Fruit fly (Drosophila melanogaster): ENCODE data around the gene ND-13B.
A peak's percentile ranks its signal among the peaks of the same experiment; 100 is the strongest.

ND-13B gene

DNA sequence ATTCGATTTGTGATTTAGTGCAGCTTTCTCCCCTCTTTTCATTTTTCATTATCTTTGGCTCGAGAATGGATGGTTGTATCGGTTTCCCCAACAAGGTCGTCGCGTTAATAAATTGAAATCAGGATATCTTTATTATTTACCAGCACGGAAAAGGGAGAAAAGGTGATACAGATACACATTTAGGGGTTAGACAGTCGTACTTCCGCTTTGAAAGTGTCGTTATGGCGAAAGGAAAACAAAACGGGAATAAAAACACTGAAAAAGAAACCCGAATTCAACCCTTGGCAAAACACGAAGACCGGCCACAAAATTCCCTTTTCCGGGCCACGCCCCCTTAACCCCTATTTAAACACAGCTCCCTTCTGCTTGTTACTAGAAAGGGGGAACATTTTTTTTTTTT is 9.4 kb downstream of the ND-13B start:
- no peak for TF ChIP-seq CoRest (tag; optimal IDR thresholded peaks at IDR 0.05)
- TF ChIP-seq CG4617 (GFP tag; optimal IDR thresholded peaks at IDR 0.05; ENCODE audit: borderline replicate concordance) = no peak
- TF ChIP-seq gsb-n (tag; optimal IDR thresholded peaks at IDR 0.05) = no peak
- peak; percentile 90 for TF ChIP-seq pros (GFP tag; optimal IDR thresholded peaks at IDR 0.05)
- no peak for TF ChIP-seq Pdp1 (GFP tag; optimal IDR thresholded peaks at IDR 0.05)
- peak; percentile 41 for TF ChIP-seq sqz (GFP tag; optimal IDR thresholded peaks at IDR 0.05)
- TF ChIP-seq klu (GFP tag; IDR thresholded peaks at IDR 0.05) = no peak
- peak; percentile 79 for TF ChIP-seq D19A (tag; optimal IDR thresholded peaks at IDR 0.05)

DNA sequence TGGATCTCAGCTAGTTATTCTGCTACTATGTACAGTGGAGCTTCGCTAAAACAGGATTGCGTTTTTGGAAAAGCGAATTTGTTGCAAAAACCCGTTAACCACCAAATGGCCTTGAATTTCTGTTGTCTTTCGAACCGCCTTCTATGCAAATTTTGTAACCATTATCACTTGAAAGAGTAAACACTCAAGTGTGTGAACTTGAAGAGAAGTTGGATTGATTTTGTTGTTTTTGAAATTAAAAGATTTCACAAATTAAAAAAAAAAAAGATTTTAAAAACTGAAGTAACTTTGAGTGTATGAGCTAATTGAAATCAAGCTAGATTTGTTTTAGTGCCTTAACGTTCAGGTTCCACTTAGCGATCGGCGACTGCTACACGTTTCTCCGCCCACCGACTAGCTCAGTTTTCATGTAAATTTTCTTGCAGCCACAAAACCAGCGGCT is 10.0 kb downstream of the ND-13B start:
- TF ChIP-seq az2 (GFP tag; optimal IDR thresholded peaks at IDR 0.05) (peak; percentile 46), klu (GFP tag; IDR thresholded peaks at IDR 0.05) (peak; percentile 53), H2.0 (GFP tag; IDR thresholded peaks at IDR 0.05) (peak; percentile 21; the same call in 1 of the 2 replicates), Rx (GFP tag; IDR thresholded peaks at IDR 0.05) (peak; percentile 68), ranshi (GFP tag; IDR thresholded peaks at IDR 0.05) (peak; percentile 71; the same call in 1 of the 2 replicates), crc (GFP tag; optimal IDR thresholded peaks at IDR 0.05) (no peak), scrt (GFP tag; optimal IDR thresholded peaks at IDR 0.05) (peak; percentile 25), sob (GFP tag; IDR thresholded peaks at IDR 0.05) (0 out of 2 replicates have a peak, but pooled peaks have one; percentile 53), CG6254 (GFP tag; optimal IDR thresholded peaks at IDR 0.05) (peak; percentile 54), ato (GFP tag; IDR thresholded peaks at IDR 0.05; ENCODE audit: partially characterized antibody) (no peak), toy (GFP tag; IDR thresholded peaks at IDR 0.05) (no peak), Oli (tag; optimal IDR thresholded peaks at IDR 0.05) (peak; percentile 80), CG11695 (GFP tag; IDR thresholded peaks at IDR 0.05) (peak; percentile 79), dmrt99B (tag; optimal IDR thresholded peaks at IDR 0.05) (peak; percentile 86), Dll (GFP tag; IDR thresholded peaks at IDR 0.05; ENCODE audit: partially characterized antibody) (no peak), CG10209 (GFP tag; optimal IDR thresholded peaks at IDR 0.05) (peak; percentile 64), sqz (GFP tag; optimal IDR thresholded peaks at IDR 0.05) (peak; percentile 20), CG6689 (GFP tag; IDR thresholded peaks at IDR 0.05) (peak; percentile 69; the same call in 1 of the 2 replicates), wdn (GFP tag; IDR thresholded peaks at IDR 0.05) (peak; percentile 25; the same call in 1 of the 2 replicates), CG9609 (GFP tag; optimal IDR thresholded peaks at IDR 0.05) (peak; percentile 32), CG7987 (GFP tag; optimal IDR thresholded peaks at IDR 0.05) (no peak), usp (GFP tag; optimal IDR thresholded peaks at IDR 0.05) (no peak), twi (tag; optimal IDR thresholded peaks at IDR 0.05) (no peak), ken (GFP tag; IDR thresholded peaks at IDR 0.05) (peak; percentile 64; the same call in 2 of the 3 replicates), CG8944 (GFP tag; optimal IDR thresholded peaks at IDR 0.05) (peak; percentile 51), ase (GFP tag; IDR thresholded peaks at IDR 0.05) (0 out of 3 replicates have a peak, but pooled peaks have one; percentile 6), Trl (optimal IDR thresholded peaks at IDR 0.05) (no peak), Trl (GFP tag; optimal IDR thresholded peaks at IDR 0.05) (peak; percentile 82), CG1647 (GFP tag; optimal IDR thresholded peaks at IDR 0.05) (peak; percentile 64), caup (GFP tag; optimal IDR thresholded peaks at IDR 0.05; ENCODE audit: severe bottlenecking) (peak; percentile 71), Atf-2 (GFP tag; optimal IDR thresholded peaks at IDR 0.05) (peak; percentile 39), CG8290 (GFP tag; optimal IDR thresholded peaks at IDR 0.05) (peak; percentile 31), CG8290 (tag; optimal IDR thresholded peaks at IDR 0.05) (peak in 1 of 2 experiments; percentile 4), HLH54F (GFP tag; optimal IDR thresholded peaks at IDR 0.05) (peak; percentile 36), BtbVII (GFP tag; optimal IDR thresholded peaks at IDR 0.05) (peak; percentile 50), fd96Cb (tag; optimal IDR thresholded peaks at IDR 0.05) (peak; percentile 79), crol (GFP tag; IDR thresholded peaks at IDR 0.05) (no peak), CG2116 (GFP tag; optimal IDR thresholded peaks at IDR 0.05) (peak; percentile 31), CG12104 (GFP tag; optimal IDR thresholded peaks at IDR 0.05) (peak; percentile 62), Ssrp (tag; optimal IDR thresholded peaks at IDR 0.05) (peak; percentile 59), NC2α (GFP tag; optimal IDR thresholded peaks at IDR 0.05) (peak; percentile 7), CG7372 (GFP tag; IDR thresholded peaks at IDR 0.05) (peak; percentile 42; the same call in 1 of the 2 replicates), disco-r (GFP tag; optimal IDR thresholded peaks at IDR 0.05) (peak; percentile 31)
